Worm (Caenorhabditis elegans) whole organism, late embryonic: ENCODE data around the gene sri-48.
"Not testable (repeated sequence)": the region's sequence is repeated elsewhere in the genome, so short reads cannot be mapped to it uniquely, and the experiment has no call there.

Experiments used
- C08G9.2 ChIP-seq: sonication (generic microtip); optimal IDR thresholded peaks from 2 replicates; lab custom pipeline; 2016; ENCODE audit warnings: mild to moderate bottlenecking, missing genetic modification characterization, moderate library complexity, missing compliant biosample characterization
- K02D7.2 ChIP-seq: sonication (generic microtip); optimal IDR thresholded peaks from 2 replicates; lab custom pipeline; 2017; ENCODE audit warnings: mild to moderate bottlenecking, missing genetic modification characterization, missing compliant biosample characterization
- T23F11.4 ChIP-seq: fragments of 200-800 bp; sonication (Bioruptor generic); optimal IDR thresholded peaks from 2 replicates; lab custom pipeline; 2018; ENCODE audit warnings: mild to moderate bottlenecking, missing genetic modification characterization, missing compliant biosample characterization
- Y22D7AL.16 ChIP-seq: sonication (generic microtip); optimal IDR thresholded peaks from 2 replicates; lab custom pipeline; 2016; ENCODE audit warnings: missing genetic modification characterization, missing compliant biosample characterization
- ama-1 ChIP-seq: fragments of 150-350 bp; optimal IDR thresholded peaks from 2 replicates; lab custom pipeline; 2014
- ceh-14 ChIP-seq: sonication (generic microtip); optimal IDR thresholded peaks from 2 replicates; lab custom pipeline; 2016; ENCODE audit warnings: missing genotype, missing genetic modification characterization, missing compliant biosample characterization
- ceh-19 ChIP-seq: fragments of 200-800 bp; sonication (Bioruptor generic); optimal IDR thresholded peaks from 2 replicates; lab custom pipeline; 2018; ENCODE audit warnings: mild to moderate bottlenecking, missing genetic modification characterization, missing compliant biosample characterization
- ceh-2 ChIP-seq: sonication (generic microtip); optimal IDR thresholded peaks from 2 replicates; lab custom pipeline; 2016; ENCODE audit warnings: missing genotype, missing genetic modification characterization, missing compliant biosample characterization
- ceh-22 ChIP-seq: sonication (generic microtip); optimal IDR thresholded peaks from 2 replicates; lab custom pipeline; 2017; ENCODE audit warnings: missing biosample characterization, missing genetic modification characterization
- ceh-24 ChIP-seq: sonication (generic microtip); optimal IDR thresholded peaks from 2 replicates; lab custom pipeline; 2016; ENCODE audit warnings: mild to moderate bottlenecking, missing genetic modification characterization, missing compliant biosample characterization
- ceh-34 ChIP-seq: sonication (generic microtip); optimal IDR thresholded peaks from 2 replicates; lab custom pipeline; 2016; ENCODE audit warnings: mild to moderate bottlenecking, missing genetic modification characterization, missing compliant biosample characterization
- ceh-48 ChIP-seq: sonication (generic microtip); optimal IDR thresholded peaks from 2 replicates; lab custom pipeline; 2016; ENCODE audit warnings: missing genetic modification characterization, inconsistent platforms, missing compliant biosample characterization
- ceh-6 ChIP-seq: fragments of 200-800 bp; sonication (Bioruptor generic); optimal IDR thresholded peaks from 2 replicates; lab custom pipeline; 2018; ENCODE audit warnings: mild to moderate bottlenecking, missing genetic modification characterization, missing compliant biosample characterization
- dmd-4 ChIP-seq: sonication (generic microtip); optimal IDR thresholded peaks from 2 replicates; lab custom pipeline; 2016; ENCODE audit warnings: borderline replicate concordance, missing genetic modification characterization, missing compliant biosample characterization
- eyg-1 ChIP-seq: sonication (generic microtip); optimal IDR thresholded peaks from 2 replicates; lab custom pipeline; 2016; ENCODE audit warnings: missing genotype, missing genetic modification characterization, missing compliant biosample characterization
- fax-1 ChIP-seq: sonication (generic microtip); optimal IDR thresholded peaks from 2 replicates; lab custom pipeline; 2016; ENCODE audit warnings: missing genotype, missing genetic modification characterization, missing compliant biosample characterization
- fkh-6 ChIP-seq: sonication (generic microtip); optimal IDR thresholded peaks from 2 replicates; lab custom pipeline; 2016; ENCODE audit warnings: missing genetic modification characterization, missing compliant biosample characterization
- hlh-6 ChIP-seq: sonication (generic microtip); optimal IDR thresholded peaks from 2 replicates; lab custom pipeline; 2016; ENCODE audit warnings: missing genotype, missing genetic modification characterization, missing compliant biosample characterization
- lin-11 ChIP-seq: fragments of 200-800 bp; sonication (Bioruptor generic); optimal IDR thresholded peaks from 2 replicates; lab custom pipeline; 2018; ENCODE audit warnings: mild to moderate bottlenecking, missing genetic modification characterization, missing compliant biosample characterization
- madf-2 ChIP-seq: sonication (generic microtip); optimal IDR thresholded peaks from 2 replicates; lab custom pipeline; 2017; ENCODE audit warnings: missing genetic modification characterization, missing compliant biosample characterization
- mec-3 ChIP-seq: sonication (generic microtip); optimal IDR thresholded peaks from 2 replicates; lab custom pipeline; 2016; ENCODE audit warnings: borderline replicate concordance, missing genetic modification characterization, missing compliant biosample characterization
- nfya-1 ChIP-seq: sonication (generic microtip); optimal IDR thresholded peaks from 2 replicates; lab custom pipeline; 2017; ENCODE audit warnings: missing genetic modification characterization, mild to moderate bottlenecking, missing compliant biosample characterization, antibody characterized with exemption, moderate library complexity
- nhr-11 ChIP-seq: fragments of 150-350 bp; optimal IDR thresholded peaks from 2 replicates; lab custom pipeline; 2014; ENCODE audit warnings: missing biosample characterization, missing genetic modification characterization
- nhr-232 ChIP-seq: sonication (generic microtip); optimal IDR thresholded peaks from 2 replicates; lab custom pipeline; 2016; ENCODE audit warnings: missing genetic modification characterization, missing compliant biosample characterization
- npax-4 ChIP-seq: sonication (generic microtip); optimal IDR thresholded peaks from 2 replicates; lab custom pipeline; 2016; ENCODE audit warnings: missing genetic modification characterization, missing compliant biosample characterization
- odd-2 ChIP-seq: sonication (generic microtip); optimal IDR thresholded peaks from 2 replicates; lab custom pipeline; 2017; ENCODE audit warnings: antibody characterized with exemption, mild to moderate bottlenecking, missing genetic modification characterization, missing compliant biosample characterization
- pag-3 ChIP-seq: sonication (generic microtip); optimal IDR thresholded peaks from 2 replicates; lab custom pipeline; 2016; ENCODE audit warnings: missing compliant biosample characterization, missing genetic modification characterization, borderline replicate concordance
- pat-9 ChIP-seq: fragments of 200-800 bp; sonication (Bioruptor generic); optimal IDR thresholded peaks from 2 replicates; lab custom pipeline; 2018; ENCODE audit warnings: mild to moderate bottlenecking, missing genetic modification characterization, moderate library complexity, missing compliant biosample characterization
- pax-1 ChIP-seq: fragments of 150-350 bp; optimal IDR thresholded peaks from 2 replicates; lab custom pipeline; 2014; ENCODE audit warnings: missing biosample characterization, missing genetic modification characterization
- pha-4 ChIP-seq: fragments of 150-350 bp; optimal IDR thresholded peaks from 2 replicates; lab custom pipeline; 2018; ENCODE audit warnings: missing biosample characterization, missing genetic modification reagents, missing genetic modification characterization
- pros-1 ChIP-seq: fragments of 150-350 bp; optimal IDR thresholded peaks from 2 replicates; lab custom pipeline; 2014; ENCODE audit warnings: missing biosample characterization, missing genetic modification reagents, missing genetic modification characterization
- ref-2 ChIP-seq: sonication (generic microtip); optimal IDR thresholded peaks from 2 replicates; lab custom pipeline; 2016; ENCODE audit warnings: missing genetic modification characterization, missing compliant biosample characterization
- sdc-2 ChIP-seq: sonication (generic microtip); optimal IDR thresholded peaks from 2 replicates; lab custom pipeline; 2016; ENCODE audit warnings: missing genotype, missing genetic modification characterization, missing compliant biosample characterization
- syd-9 ChIP-seq: sonication (generic microtip); optimal IDR thresholded peaks from 2 replicates; lab custom pipeline; 2016; ENCODE audit warnings: mild to moderate bottlenecking, missing genetic modification characterization, moderate library complexity, missing compliant biosample characterization
- unc-3 ChIP-seq, 2 experiments: fragments of 200-800 bp in 1 of 2; sonication (Bioruptor generic) in 1 of 2; sonication (generic microtip) in 1 of 2; conservative IDR thresholded peaks in 1 of 2; optimal IDR thresholded peaks in 1 of 2; 2 replicates each; pipeline versions ENCODE4 v1.3.6 to Lab custom; 2016 to 2022; ENCODE audit warnings: missing compliant biosample characterization in 2 of 2, missing genetic modification characterization in 2 of 2, missing genetic modification reagents in 1 of 2
- unc-86 ChIP-seq: sonication (generic microtip); optimal IDR thresholded peaks from 2 replicates; lab custom pipeline; 2016; ENCODE audit warnings: missing genetic modification characterization, missing compliant biosample characterization
- zip-5 ChIP-seq: sonication (generic microtip); optimal IDR thresholded peaks from 2 replicates; lab custom pipeline; 2016; ENCODE audit warnings: missing genetic modification characterization, missing compliant biosample characterization
- ztf-16 ChIP-seq: sonication (generic microtip); optimal IDR thresholded peaks from 2 replicates; lab custom pipeline; 2017; ENCODE audit warnings: missing genetic modification characterization, missing compliant biosample characterization

sri-48 gene

DNA sequence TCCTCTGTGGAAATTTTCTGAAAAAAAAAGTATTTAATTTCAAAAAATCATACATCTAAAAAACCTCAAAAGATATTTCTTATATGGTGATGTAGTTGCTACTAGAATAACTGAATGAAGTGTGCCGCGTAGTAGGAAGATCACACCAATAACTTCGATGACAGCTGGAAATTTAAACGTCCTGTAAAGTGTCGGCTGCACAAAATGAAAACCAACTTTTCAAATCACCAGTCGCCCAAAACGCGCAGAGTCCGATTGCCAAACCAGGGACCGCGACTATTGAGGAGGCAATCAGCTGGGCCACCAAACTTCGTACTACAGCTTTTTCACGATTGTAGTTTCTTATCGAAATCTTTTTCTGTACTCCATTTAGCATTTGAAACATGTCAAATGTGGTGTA lies at the start of gene sri-48:
Gene sri-48 (minus strand): TSS at position 101 of the 400 bp plus-strand sequence.
- TF ChIP-seq ztf-16 (tag; lab: Kevin White, UChicago); nfya-1 (tag; lab: Kevin White, UChicago); unc-3 (GFP tag; conservative IDR thresholded peaks at IDR 0.05; lab: Robert Waterston, UW); unc-3 (tag; optimal IDR thresholded peaks at IDR 0.05; lab: Kevin White, UChicago): not testable (repeated sequence)

DNA sequence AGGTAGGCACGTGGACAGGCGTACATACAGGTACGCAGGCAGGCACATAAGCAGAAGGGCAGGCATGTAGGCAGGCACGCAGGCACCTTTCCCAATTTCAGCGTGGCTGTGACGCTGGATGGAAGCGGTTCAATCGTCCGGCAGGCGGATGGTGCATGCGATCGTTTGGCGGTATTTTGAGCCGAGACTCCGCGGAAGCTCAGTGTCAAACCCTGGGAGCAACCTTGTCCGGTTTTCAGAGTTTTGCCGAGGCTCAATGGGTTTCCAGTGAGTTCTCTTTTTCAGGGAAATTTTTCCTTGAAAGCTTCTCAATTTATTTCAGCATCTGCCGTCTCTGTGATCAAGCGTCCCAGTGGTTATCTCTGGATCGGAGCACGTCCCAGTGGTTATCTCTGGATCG lies 49.1 kb upstream of the sri-48 start:
- TF ChIP-seq ceh-6 (GFP tag; lab: Kevin White, UChicago) = no peak
- no peak for TF ChIP-seq hlh-6
- no peak for TF ChIP-seq odd-2
- no peak for TF ChIP-seq syd-9 (tag; lab: Kevin White, UChicago)
- TF ChIP-seq fax-1 = no peak
- no peak for TF ChIP-seq ceh-14 (tag; lab: Kevin White, UChicago)
- TF ChIP-seq lin-11 (tag; lab: Kevin White, UChicago) = no peak
- TF ChIP-seq, all 69 proteins: peak for 0

- TF ChIP-seq hlh-6 (no peak), ama-1 (lab: Kevin White, UChicago) (no peak), ceh-19 (GFP tag; lab: Kevin White, UChicago) (no peak), nhr-11 (tag; lab: Kevin White, UChicago) (no peak), Y22D7AL.16 (tag; lab: Kevin White, UChicago) (no peak), ceh-2 (tag; lab: Kevin White, UChicago) (no peak), npax-4 (tag; lab: Kevin White, UChicago) (no peak), ceh-48 (tag; lab: Kevin White, UChicago) (no peak), C08G9.2 (tag; lab: Kevin White, UChicago) (no peak), unc-86 (tag; lab: Kevin White, UChicago) (no peak), nhr-232 (tag; lab: Kevin White, UChicago) (no peak), dmd-4 (tag; lab: Kevin White, UChicago) (no peak)
These were observed 48.3 kb upstream of the sri-48 start, which contains the start of gene clec-124 for ce11 chrII:3249406-3249805. Gene clec-124 (plus strand): TSS chrII:3249706.

- TF ChIP-seq ceh-34 (tag; lab: Kevin White, UChicago) = no peak
- TF ChIP-seq, all 69 proteins: peak for 0
These were observed 47.0 kb upstream of the sri-48 start, which contains the start of the genes fbxc-50 and C17F4.2 for ce11 chrII:3248043-3248718. Gene fbxc-50 (minus strand): TSS chrII:3248123. Gene C17F4.2 (plus strand): TSS chrII:3248668.

DNA sequence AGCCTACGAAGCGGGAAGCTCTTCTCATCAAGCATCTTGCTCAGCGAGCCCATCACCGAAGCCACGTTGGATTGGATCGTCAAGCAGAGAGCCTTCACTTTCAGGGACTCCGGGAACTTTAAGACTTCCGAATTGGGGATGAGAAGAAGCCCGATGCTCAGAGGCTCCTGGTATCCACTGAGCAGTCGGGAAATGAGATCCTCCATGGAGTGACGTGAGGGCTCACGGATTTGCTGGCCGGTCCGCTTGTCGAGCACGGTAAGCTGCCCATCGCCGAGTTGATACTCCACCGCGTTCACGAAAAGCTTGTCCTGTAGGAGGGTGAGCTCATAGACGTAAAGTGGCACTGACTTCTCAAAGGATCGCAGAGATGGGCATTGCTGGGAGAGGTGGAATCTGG lies 46.4 kb upstream of the sri-48 start:
- TF ChIP-seq ceh-24 = no peak
- no peak for TF ChIP-seq mec-3
- no peak for TF ChIP-seq hlh-6
- no peak for TF ChIP-seq pag-3
- TF ChIP-seq nhr-11 (tag; lab: Kevin White, UChicago) = no peak
- TF ChIP-seq lin-11 (tag; lab: Kevin White, UChicago) = no peak
- no peak for TF ChIP-seq eyg-1 (tag; lab: Kevin White, UChicago)
- TF ChIP-seq pat-9 (tag; lab: Kevin White, UChicago) = no peak
- no peak for TF ChIP-seq pax-1 (tag; lab: Kevin White, UChicago)
- TF ChIP-seq dmd-4 (tag; lab: Kevin White, UChicago) = no peak
- TF ChIP-seq madf-2 (tag; lab: Kevin White, UChicago) = no peak
- TF ChIP-seq ceh-6 (GFP tag; lab: Kevin White, UChicago) = no peak

DNA sequence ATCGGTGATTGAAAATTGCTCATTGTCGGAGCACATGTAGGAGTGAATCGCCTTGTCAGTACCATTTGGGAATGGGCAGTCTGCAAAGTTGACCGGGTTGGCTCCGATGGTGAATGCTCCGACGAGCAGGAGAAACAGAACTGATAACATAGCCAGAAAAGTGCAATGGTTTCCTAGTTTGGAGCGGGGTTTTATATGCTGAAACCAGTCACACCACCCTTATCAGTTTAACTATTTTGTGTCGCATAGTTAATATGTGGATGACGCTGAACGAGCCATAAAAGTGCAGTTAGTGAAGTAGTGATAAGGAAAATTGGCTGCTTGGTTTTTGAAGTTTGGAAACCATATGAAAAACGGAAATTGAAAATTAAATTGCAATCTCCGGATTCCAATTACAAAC lies 44.7 kb upstream of the sri-48 start, which contains the start of gene C17F4.7:
Gene C17F4.7 (minus strand): TSS at position 180 of the 400 bp plus-strand sequence.
- TF ChIP-seq odd-2 = no peak
- no peak for TF ChIP-seq zip-5 (tag; lab: Kevin White, UChicago)
- no peak for TF ChIP-seq K02D7.2 (tag; lab: Kevin White, UChicago)
- TF ChIP-seq fkh-6 (tag; lab: Kevin White, UChicago) = no peak
- TF ChIP-seq ref-2 (tag; lab: Kevin White, UChicago) = no peak
- no peak for TF ChIP-seq nhr-232 (tag; lab: Kevin White, UChicago)
- no peak for TF ChIP-seq sdc-2
- TF ChIP-seq pax-1 (tag; lab: Kevin White, UChicago) = no peak
- TF ChIP-seq pha-4 (tag; lab: Kevin White, UChicago) = no peak
- no peak for TF ChIP-seq T23F11.4
- TF ChIP-seq ztf-16 (tag; lab: Kevin White, UChicago) = no peak
- TF ChIP-seq pros-1 = no peak
- TF ChIP-seq madf-2 (tag; lab: Kevin White, UChicago) = no peak
- no peak for TF ChIP-seq ceh-22 (tag; lab: Kevin White, UChicago)
- TF ChIP-seq lin-11 (tag; lab: Kevin White, UChicago) = no peak
- no peak for TF ChIP-seq Y22D7AL.16 (tag; lab: Kevin White, UChicago)
- no peak for TF ChIP-seq ceh-19 (GFP tag; lab: Kevin White, UChicago)
- TF ChIP-seq eyg-1 (tag; lab: Kevin White, UChicago) = no peak
- TF ChIP-seq ceh-34 (tag; lab: Kevin White, UChicago) = no peak
